Worm (Caenorhabditis elegans) whole organism, L2 larva: ENCODE results near the gene R102.11.

Experiments
- ZK546.5 ChIP-seq: sonication (generic microtip); optimal IDR thresholded peaks from 2 replicates; lab custom pipeline; 2017; ENCODE audit warnings: missing biosample characterization, missing genetic modification characterization
- blmp-1 ChIP-seq: sonication (generic microtip); optimal IDR thresholded peaks from 2 replicates; lab custom pipeline; 2017; ENCODE audit warnings: missing genetic modification characterization, mild to moderate bottlenecking, missing compliant biosample characterization, antibody characterized with exemption, moderate library complexity; ENCODE audit not compliant: insufficient read depth
- dmd-4 ChIP-seq: sonication (generic microtip); optimal IDR thresholded peaks from 2 replicates; lab custom pipeline; 2017; ENCODE audit warnings: missing biosample characterization, missing genetic modification characterization
- elt-3 ChIP-seq: sonication (generic microtip); optimal IDR thresholded peaks from 2 replicates; lab custom pipeline; 2017; ENCODE audit warnings: missing biosample characterization, missing genetic modification characterization
- lin-13 ChIP-seq: fragments of 150-350 bp; optimal IDR thresholded peaks from 2 replicates; lab custom pipeline; 2014; ENCODE audit warnings: missing biosample characterization, missing genetic modification reagents, missing genetic modification characterization
- lin-39 ChIP-seq: fragments of 150-350 bp; optimal IDR thresholded peaks from 2 replicates; lab custom pipeline; 2014; ENCODE audit warnings: missing biosample characterization, missing genetic modification reagents, missing genetic modification characterization
- nhr-77 ChIP-seq: fragments of 150-350 bp; optimal IDR thresholded peaks from 2 replicates; lab custom pipeline; 2014; ENCODE audit warnings: missing biosample characterization, missing genetic modification characterization
- peb-1 ChIP-seq: fragments of 150-350 bp; optimal IDR thresholded peaks from 2 replicates; lab custom pipeline; 2014; ENCODE audit warnings: missing biosample characterization, missing genetic modification characterization

- no peak for TF ChIP-seq blmp-1
- TF ChIP-seq lin-13 = no peak
- no peak for TF ChIP-seq nhr-77
- no peak for TF ChIP-seq dmd-4 (tag; lab: Kevin White, UChicago)
- TF ChIP-seq lin-39 (tag; lab: Kevin White, UChicago) = no peak
- TF ChIP-seq elt-3 (tag; lab: Kevin White, UChicago) = no peak
- TF ChIP-seq peb-1 = no peak
- TF ChIP-seq ZK546.5 (tag; lab: Kevin White, UChicago) = no peak
Observed at ce11 chrIV:10716348-10716747, 16.8 kb upstream of the R102.11 start, which contains the start of gene ncx-3.
